Fruit fly (Drosophila melanogaster) whole organism, prepupa: ENCODE measurements around the gene vig2.

ENCODE experiments used
- CG11902 ChIP-seq: fragments of 200-800 bp; sonication (Bioruptor generic); optimal IDR thresholded peaks from 3 replicates; lab custom pipeline; 2016; ENCODE audit warnings: missing biosample characterization, missing genetic modification characterization
- CG6276 ChIP-seq: fragments of 200-800 bp; sonication (Bioruptor generic); optimal IDR thresholded peaks from 2 replicates; lab custom pipeline; 2017; ENCODE audit warnings: missing biosample characterization, mild to moderate bottlenecking, missing genetic modification characterization
- Met ChIP-seq: fragments of 200-800 bp; sonication (Bioruptor generic); optimal IDR thresholded peaks from 3 replicates; lab custom pipeline; 2016; ENCODE audit warnings: missing biosample characterization, missing genetic modification characterization
- ss ChIP-seq, 2 experiments: fragments of 200-800 bp; sonication (Bioruptor generic); optimal IDR thresholded peaks; 2 replicates in 1 of 2; 3 replicates in 1 of 2; lab custom pipeline; 2017 to 2018; ENCODE audit warnings: mild to moderate bottlenecking in 2 of 2, missing biosample characterization in 2 of 2, missing genetic modification characterization in 2 of 2, moderate library complexity in 1 of 2

- TF ChIP-seq Met (GFP tag; lab: Kevin White, UChicago) (no peak), ss (GFP tag; optimal IDR thresholded peaks at IDR 0.05; lab: Kevin White, UChicago) (no peak), CG6276 (GFP tag; lab: Kevin White, UChicago) (no peak), CG11902 (GFP tag; lab: Kevin White, UChicago) (no peak)
Observed at dm6 chr3R:25097486-25097885, 25.7 kb upstream of the vig2 start, which contains the start of the genes CG33095 and CG33096.
